Worm (Caenorhabditis elegans) whole organism, early embryonic: ENCODE measurements around the gene txt-18.

Source experiments
- B0310.2 ChIP-seq: sonication (generic microtip); optimal IDR thresholded peaks from 2 replicates; lab custom pipeline; 2016; ENCODE audit warnings: mild to moderate bottlenecking, missing genetic modification characterization, missing compliant biosample characterization
- F13C5.2 ChIP-seq: sonication (generic microtip); optimal IDR thresholded peaks from 2 replicates; lab custom pipeline; 2017; ENCODE audit warnings: mild to moderate bottlenecking, missing genetic modification characterization, inconsistent platforms, missing compliant biosample characterization
- aly-1 ChIP-seq: sonication (generic microtip); optimal IDR thresholded peaks from 2 replicates; lab custom pipeline; 2016; ENCODE audit warnings: missing genetic modification characterization, missing compliant biosample characterization
- ama-1 ChIP-seq: fragments of 150-350 bp; optimal IDR thresholded peaks from 2 replicates; lab custom pipeline; 2014
- flt-1 ChIP-seq: fragments of 200-800 bp; sonication (Bioruptor generic); IDR thresholded peaks from 2 replicates; pipeline ENCODE4 v1.3.6; 2022; ENCODE audit warnings: missing genetic modification characterization, missing compliant biosample characterization
- hmbx-1 ChIP-seq: sonication (generic microtip); optimal IDR thresholded peaks from 2 replicates; lab custom pipeline; 2016; ENCODE audit warnings: mild to moderate bottlenecking, missing genetic modification characterization, missing compliant biosample characterization
- tbx-11 ChIP-seq: fragments of 200-800 bp; sonication (Bioruptor generic); IDR thresholded peaks from 2 replicates; pipeline ENCODE4 v1.3.6; 2022; ENCODE audit warnings: missing genetic modification characterization, missing compliant biosample characterization

ce11 chrII:6311888-6312287, 32.0 kb upstream of the txt-18 start:
- no peak for TF ChIP-seq F13C5.2 (tag; lab: Kevin White, UChicago)
- no peak for TF ChIP-seq ama-1 (lab: Kevin White, UChicago)
- TF ChIP-seq hmbx-1 (tag; lab: Kevin White, UChicago), result no peak
- TF ChIP-seq aly-1, result no peak
- no peak for TF ChIP-seq tbx-11 (GFP tag; lab: Robert Waterston, UW)
- no peak for TF ChIP-seq flt-1 (GFP tag; lab: Robert Waterston, UW)
- no peak for TF ChIP-seq B0310.2 (tag; lab: Kevin White, UChicago)
